Worm (Caenorhabditis elegans): ENCODE results near the gene citk-2.

The citk-2 gene

ce11 chrII:4999122-4999521, at the start of gene citk-2 (continued):
- TF ChIP-seq fkh-4 (tag; optimal IDR thresholded peaks at IDR 0.05; ENCODE audit: borderline replicate concordance) (peak; percentile 67), snpc-4 (tag; optimal IDR thresholded peaks at IDR 0.05) (peak; percentile 90), aha-1 (tag; optimal IDR thresholded peaks at IDR 0.05) (peak; percentile 50), nhr-20 (tag; optimal IDR thresholded peaks at IDR 0.05) (peak; percentile 95), ceh-8 (GFP tag; optimal IDR thresholded peaks at IDR 0.05) (peak; percentile 88), ceh-90 (tag; optimal IDR thresholded peaks at IDR 0.05) (peak; percentile 60), unc-30 (tag; optimal IDR thresholded peaks at IDR 0.05) (no peak), irx-1 (tag; optimal IDR thresholded peaks at IDR 0.05) (peak; percentile 84), nhr-85 (tag) (peak; percentile 95), mab-9 (GFP tag; IDR thresholded peaks at IDR 0.05) (peak; percentile 80), nhr-47 (tag; optimal IDR thresholded peaks at IDR 0.05) (peak; percentile 96), unc-98 (GFP tag; IDR thresholded peaks at IDR 0.05) (peak; percentile 41; the same call in 1 of the 2 replicates), elt-2 (tag; optimal IDR thresholded peaks at IDR 0.05) (peak; percentile 99), nhr-19 (GFP tag; conservative IDR thresholded peaks at IDR 0.05) (peak; percentile 93), sox-4 (tag; optimal IDR thresholded peaks at IDR 0.05) (no peak), ama-1 (optimal IDR thresholded peaks at IDR 0.05) (no peak), mep-1 (tag; optimal IDR thresholded peaks at IDR 0.05) (peak; percentile 98), ceh-63 (GFP tag; optimal IDR thresholded peaks at IDR 0.05) (no peak), F16B12.6 (tag; optimal IDR thresholded peaks at IDR 0.05) (peak; percentile 100), rnt-1 (tag; optimal IDR thresholded peaks at IDR 0.05) (peak; percentile 97), unc-130 (tag; optimal IDR thresholded peaks at IDR 0.05) (peak; percentile 59), sup-37 (GFP tag; optimal IDR thresholded peaks at IDR 0.05) (peak; percentile 52), aly-2 (tag; optimal IDR thresholded peaks at IDR 0.05) (peak; percentile 92), skn-1 (tag; optimal IDR thresholded peaks at IDR 0.05) (peak; percentile 94), egl-13 (tag; optimal IDR thresholded peaks at IDR 0.05) (peak; percentile 85), jun-1 (tag; optimal IDR thresholded peaks at IDR 0.05) (peak; percentile 89), blmp-1 (tag; optimal IDR thresholded peaks at IDR 0.05) (no peak), isw-1 (GFP tag; IDR thresholded peaks at IDR 0.05) (peak; percentile 90), C04F5.9 (tag; optimal IDR thresholded peaks at IDR 0.05) (peak; percentile 80), sptf-1 (tag; optimal IDR thresholded peaks at IDR 0.05) (no peak), snu-23 (GFP tag; optimal IDR thresholded peaks at IDR 0.05) (peak; percentile 96), tbx-2 (tag; optimal IDR thresholded peaks at IDR 0.05) (peak; percentile 94), mef-2 (tag; optimal IDR thresholded peaks at IDR 0.05) (no peak)

ce11 chrII:4953289-4953688, 46.0 kb upstream of the citk-2 start, which contains the start of gene ndx-3:
Gene ndx-3, plus strand, starts transcription at chrII:4953589.
- TF ChIP-seq ceh-82 (tag; optimal IDR thresholded peaks at IDR 0.05) (no peak), pax-3 (tag; optimal IDR thresholded peaks at IDR 0.05) (no peak), ceh-88 (GFP tag; IDR thresholded peaks at IDR 0.05) (no peak), skn-1 (tag; optimal IDR thresholded peaks at IDR 0.05) (no peak), tlp-1 (tag; optimal IDR thresholded peaks at IDR 0.05) (no peak), lir-3 (tag; optimal IDR thresholded peaks at IDR 0.05; ENCODE audit: poor library complexity) (no peak), nhr-237 (tag; optimal IDR thresholded peaks at IDR 0.05) (no peak), hlh-17 (GFP tag; optimal IDR thresholded peaks at IDR 0.05; ENCODE audit: borderline replicate concordance) (no peak), ces-1 (GFP tag; optimal IDR thresholded peaks at IDR 0.05) (no peak), hlh-4 (tag; optimal IDR thresholded peaks at IDR 0.05) (no peak), dpl-1 (GFP tag; optimal IDR thresholded peaks at IDR 0.05) (no peak), ceh-90 (tag; optimal IDR thresholded peaks at IDR 0.05) (no peak), unc-86 (tag; optimal IDR thresholded peaks at IDR 0.05) (no peak), pqm-1 (tag; optimal IDR thresholded peaks at IDR 0.05) (no peak), mab-9 (GFP tag; IDR thresholded peaks at IDR 0.05) (no peak), hpl-2 (GFP tag; optimal IDR thresholded peaks at IDR 0.05) (no peak), snu-23 (GFP tag; optimal IDR thresholded peaks at IDR 0.05) (no peak)
